Worm (Caenorhabditis elegans): ENCODE results near the gene ZC196.5.

- TF ChIP-seq med-1 (GFP tag; optimal IDR thresholded peaks at IDR 0.05; ENCODE audit: insufficient read depth) (no peak), T22C8.4 (GFP tag; IDR thresholded peaks at IDR 0.05) (no peak), tab-1 (GFP tag; IDR thresholded peaks at IDR 0.05) (no peak), flt-1 (GFP tag; IDR thresholded peaks at IDR 0.05) (no peak), ref-1 (GFP tag; conservative IDR thresholded peaks at IDR 0.05) (no peak), klf-2 (GFP tag; conservative IDR thresholded peaks at IDR 0.05) (no peak), cog-1 (tag; optimal IDR thresholded peaks at IDR 0.05) (no peak)
Observed at ce11 chrV:8773826-8774382, 44.7 kb downstream of the ZC196.5 start, which contains the start of gene B0507.2.

Data from whole organism, midembryonic.